Worm (Caenorhabditis elegans) whole organism, L3 larva: ENCODE measurements around the gene srb-17.

Experiments used
- R02D3.7 ChIP-seq: fragments of 150-350 bp; optimal IDR thresholded peaks from 2 replicates; lab custom pipeline; 2014; ENCODE audit warnings: missing biosample characterization, missing genetic modification characterization
- ZK546.5 ChIP-seq: sonication (generic microtip); optimal IDR thresholded peaks from 2 replicates; lab custom pipeline; 2017; ENCODE audit warnings: missing biosample characterization, missing genetic modification characterization
- ceh-28 ChIP-seq: fragments of 150-350 bp; optimal IDR thresholded peaks from 2 replicates; lab custom pipeline; 2014; ENCODE audit warnings: missing biosample characterization, missing genetic modification reagents, missing genetic modification characterization
- elt-3 ChIP-seq, 3 experiments: fragments of 150-350 bp in 1 of 3; sonication (generic microtip) in 2 of 3; optimal IDR thresholded peaks; 2 replicates in 2 of 3; 4 replicates in 1 of 3; lab custom pipeline; 2014 to 2017; ENCODE audit warnings: missing biosample characterization in 3 of 3, missing genetic modification characterization in 3 of 3
- fkh-10 ChIP-seq: sonication (generic microtip); optimal IDR thresholded peaks from 2 replicates; lab custom pipeline; 2017; ENCODE audit warnings: missing biosample characterization, missing genetic modification reagents, missing genetic modification characterization
- fkh-2 ChIP-seq: fragments of 150-350 bp; optimal IDR thresholded peaks from 2 replicates; lab custom pipeline; 2014; ENCODE audit warnings: missing biosample characterization, missing genetic modification reagents, missing genetic modification characterization
- lsy-12 ChIP-seq: sonication (generic microtip); optimal IDR thresholded peaks from 2 replicates; lab custom pipeline; 2016; ENCODE audit warnings: mild to moderate bottlenecking, missing genetic modification characterization, missing compliant biosample characterization
- nhr-43 ChIP-seq: sonication (generic microtip); optimal IDR thresholded peaks from 2 replicates; lab custom pipeline; 2016; ENCODE audit warnings: mild to moderate bottlenecking, missing genetic modification characterization, missing compliant biosample characterization; ENCODE audit not compliant: poor library complexity, severe bottlenecking
- skn-1 ChIP-seq: fragments of 150-350 bp; optimal IDR thresholded peaks from 2 replicates; lab custom pipeline; 2014; ENCODE audit warnings: missing biosample characterization, missing genetic modification characterization
- snpc-4 ChIP-seq: fragments of 150-350 bp; optimal IDR thresholded peaks from 2 replicates; lab custom pipeline; 2014; ENCODE audit warnings: missing biosample characterization, missing genetic modification characterization
- tbx-2 ChIP-seq: sonication (generic microtip); optimal IDR thresholded peaks from 2 replicates; lab custom pipeline; 2016; ENCODE audit warnings: mild to moderate bottlenecking, missing genetic modification characterization, missing compliant biosample characterization
- unc-39 ChIP-seq: sonication (generic microtip); optimal IDR thresholded peaks from 4 replicates; lab custom pipeline; 2017; ENCODE audit warnings: missing biosample characterization, missing genetic modification characterization

ce11 chrIV:10437114-10437513 is 19.9 kb downstream of the srb-17 start:
- TF ChIP-seq tbx-2 (tag; lab: Kevin White, UChicago) (no peak), ceh-28 (tag; lab: Kevin White, UChicago) (no peak), lsy-12 (no peak), elt-3 (tag; optimal IDR thresholded peaks at IDR 0.05; lab: Kevin White, UChicago) (no peak), ZK546.5 (no peak), skn-1 (tag; lab: Kevin White, UChicago) (no peak), fkh-2 (tag; lab: Kevin White, UChicago) (no peak), snpc-4 (tag; lab: Kevin White, UChicago) (no peak), nhr-43 (no peak), unc-39 (no peak), R02D3.7 (tag; lab: Kevin White, UChicago) (no peak), fkh-10 (GFP tag; lab: Kevin White, UChicago) (no peak)
